Worm (Caenorhabditis elegans) whole organism, early embryonic: ENCODE results near the gene npr-21.

ENCODE experiments used
- B0310.2 ChIP-seq: sonication (generic microtip); optimal IDR thresholded peaks from 2 replicates; lab custom pipeline; 2016; ENCODE audit warnings: mild to moderate bottlenecking, missing genetic modification characterization, missing compliant biosample characterization
- F13C5.2 ChIP-seq: sonication (generic microtip); optimal IDR thresholded peaks from 2 replicates; lab custom pipeline; 2017; ENCODE audit warnings: mild to moderate bottlenecking, missing genetic modification characterization, inconsistent platforms, missing compliant biosample characterization
- aly-1 ChIP-seq: sonication (generic microtip); optimal IDR thresholded peaks from 2 replicates; lab custom pipeline; 2016; ENCODE audit warnings: missing genetic modification characterization, missing compliant biosample characterization
- ama-1 ChIP-seq: fragments of 150-350 bp; optimal IDR thresholded peaks from 2 replicates; lab custom pipeline; 2014
- ceh-13 ChIP-seq: fragments of 200-800 bp; sonication (Bioruptor generic); optimal IDR thresholded peaks from 2 replicates; lab custom pipeline; 2018; ENCODE audit warnings: mild to moderate bottlenecking, missing genetic modification characterization, missing compliant biosample characterization
- ceh-36 ChIP-seq: sonication (generic microtip); optimal IDR thresholded peaks from 2 replicates; lab custom pipeline; 2016; ENCODE audit warnings: missing genetic modification characterization, inconsistent platforms, missing compliant biosample characterization
- ets-7 ChIP-seq: sonication (generic microtip); optimal IDR thresholded peaks from 2 replicates; lab custom pipeline; 2016; ENCODE audit warnings: missing genotype, missing genetic modification characterization, missing compliant biosample characterization
- flt-1 ChIP-seq: fragments of 200-800 bp; sonication (Bioruptor generic); IDR thresholded peaks from 2 replicates; pipeline ENCODE4 v1.3.6; 2022; ENCODE audit warnings: missing genetic modification characterization, missing compliant biosample characterization
- hmbx-1 ChIP-seq: sonication (generic microtip); optimal IDR thresholded peaks from 2 replicates; lab custom pipeline; 2016; ENCODE audit warnings: mild to moderate bottlenecking, missing genetic modification characterization, missing compliant biosample characterization
- hmg-4 ChIP-seq: fragments of 200-800 bp; sonication (Bioruptor generic); optimal IDR thresholded peaks from 2 replicates; lab custom pipeline; 2018; ENCODE audit warnings: mild to moderate bottlenecking, missing genetic modification characterization, missing compliant biosample characterization
- hnd-1 ChIP-seq: sonication (generic microtip); optimal IDR thresholded peaks from 2 replicates; lab custom pipeline; 2016; ENCODE audit warnings: missing genetic modification characterization, missing compliant biosample characterization
- pes-1 ChIP-seq: fragments of 200-800 bp; sonication (Bioruptor generic); IDR thresholded peaks from 2 replicates; pipeline ENCODE4 v1.3.6; 2022; ENCODE audit warnings: missing genetic modification reagents, missing genetic modification characterization, missing compliant biosample characterization
- scrt-1 ChIP-seq: fragments of 200-800 bp; sonication (Bioruptor generic); IDR thresholded peaks from 2 replicates; pipeline ENCODE4 v1.3.6; 2022; ENCODE audit warnings: missing genetic modification characterization, missing compliant biosample characterization
- sea-1 ChIP-seq: fragments of 200-800 bp; sonication (Bioruptor generic); conservative IDR thresholded peaks from 2 replicates; pipeline ENCODE4 v1.3.6; 2022; ENCODE audit warnings: missing genetic modification characterization, missing compliant biosample characterization
- tbx-11 ChIP-seq: fragments of 200-800 bp; sonication (Bioruptor generic); IDR thresholded peaks from 2 replicates; pipeline ENCODE4 v1.3.6; 2022; ENCODE audit warnings: missing genetic modification characterization, missing compliant biosample characterization
- tbx-37 ChIP-seq: fragments of 200-800 bp; sonication (Bioruptor generic); conservative IDR thresholded peaks from 2 replicates; pipeline ENCODE4 v1.3.6; 2022; ENCODE audit warnings: missing genetic modification reagents, missing genetic modification characterization, missing compliant biosample characterization
- tra-4 ChIP-seq: sonication (generic microtip); optimal IDR thresholded peaks from 2 replicates; lab custom pipeline; 2017; ENCODE audit warnings: missing genetic modification characterization, missing compliant biosample characterization

npr-21 gene

DNA sequence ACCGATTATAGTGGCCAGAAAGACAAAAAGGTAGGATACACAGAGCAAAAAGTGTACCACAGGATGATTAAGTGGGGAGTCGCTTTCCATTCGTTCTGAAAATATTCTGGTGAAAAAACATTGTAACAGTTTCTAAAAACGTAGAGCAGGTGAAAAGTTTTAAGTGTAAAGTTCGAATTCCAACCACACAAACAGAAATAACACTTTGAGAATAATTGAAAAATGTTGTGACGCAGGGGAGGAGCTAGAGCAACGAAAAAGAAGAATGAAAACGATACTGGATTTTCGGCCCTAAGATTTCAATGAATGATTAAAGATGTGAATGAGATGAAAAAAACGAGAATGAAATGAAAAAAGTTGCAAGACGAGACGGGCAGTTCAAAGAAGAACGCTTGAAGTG is at the start of gene npr-21:
Gene npr-21 (minus strand): TSS at position 101 of the 400 bp plus-strand sequence.
- no peak for TF ChIP-seq aly-1 (tag; lab: Kevin White, UChicago)
- TF ChIP-seq hnd-1 (tag; lab: Kevin White, UChicago): no peak
- no peak for TF ChIP-seq sea-1 (GFP tag; lab: Robert Waterston, UW)
- TF ChIP-seq hmbx-1 (tag; lab: Kevin White, UChicago): no peak
- no peak for TF ChIP-seq ama-1 (lab: Kevin White, UChicago)
- no peak for TF ChIP-seq B0310.2 (tag; lab: Kevin White, UChicago)
- TF ChIP-seq ceh-13 (GFP tag; lab: Kevin White, UChicago): no peak
- no peak for TF ChIP-seq pes-1 (GFP tag; lab: Robert Waterston, UW)
- TF ChIP-seq scrt-1 (GFP tag; lab: Robert Waterston, UW): no peak
- no peak for TF ChIP-seq tra-4 (tag; lab: Kevin White, UChicago)
- no peak for TF ChIP-seq flt-1 (GFP tag; lab: Robert Waterston, UW)
- TF ChIP-seq ets-7: no peak
- TF ChIP-seq F13C5.2 (tag; lab: Kevin White, UChicago): no peak
- no peak for TF ChIP-seq tbx-11 (GFP tag; lab: Robert Waterston, UW)

DNA sequence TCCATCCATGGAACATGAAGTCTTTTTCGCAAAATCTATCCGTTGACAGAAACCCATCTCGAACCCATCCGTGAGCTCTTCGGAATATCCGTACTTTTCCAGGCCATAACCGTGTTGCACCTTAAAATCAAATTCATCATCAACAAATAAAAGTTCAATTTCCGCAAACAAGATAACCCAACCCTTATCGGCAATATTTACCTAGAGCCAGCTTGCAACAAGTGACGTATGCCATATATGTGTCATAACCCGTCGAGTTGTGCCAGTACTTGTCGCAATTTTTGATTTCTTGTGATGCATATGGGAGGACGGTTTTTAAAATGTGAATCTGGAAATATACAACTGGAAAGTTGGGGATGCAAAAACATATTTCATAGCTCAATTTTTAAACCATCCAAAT is 48.1 kb upstream of the npr-21 start:
- no peak for TF ChIP-seq pes-1 (GFP tag; lab: Robert Waterston, UW)
- no peak for TF ChIP-seq ceh-36 (tag; lab: Kevin White, UChicago)
- TF ChIP-seq F13C5.2 (tag; lab: Kevin White, UChicago): no peak
- TF ChIP-seq ama-1 (lab: Kevin White, UChicago): no peak
- no peak for TF ChIP-seq hnd-1 (tag; lab: Kevin White, UChicago)
- no peak for TF ChIP-seq flt-1 (GFP tag; lab: Robert Waterston, UW)
- no peak for TF ChIP-seq tbx-11 (GFP tag; lab: Robert Waterston, UW)
- TF ChIP-seq hmbx-1 (tag; lab: Kevin White, UChicago): no peak
- no peak for TF ChIP-seq ceh-13 (GFP tag; lab: Kevin White, UChicago)
- no peak for TF ChIP-seq B0310.2 (tag; lab: Kevin White, UChicago)
- TF ChIP-seq ets-7: no peak
- TF ChIP-seq hmg-4 (GFP tag; lab: Kevin White, UChicago): no peak
- TF ChIP-seq aly-1 (tag; lab: Kevin White, UChicago): no peak
- TF ChIP-seq tra-4 (tag; lab: Kevin White, UChicago): no peak
- no peak for TF ChIP-seq scrt-1 (GFP tag; lab: Robert Waterston, UW)
- no peak for TF ChIP-seq tbx-37 (GFP tag; lab: Robert Waterston, UW)
- TF ChIP-seq sea-1 (GFP tag; lab: Robert Waterston, UW): no peak

DNA sequence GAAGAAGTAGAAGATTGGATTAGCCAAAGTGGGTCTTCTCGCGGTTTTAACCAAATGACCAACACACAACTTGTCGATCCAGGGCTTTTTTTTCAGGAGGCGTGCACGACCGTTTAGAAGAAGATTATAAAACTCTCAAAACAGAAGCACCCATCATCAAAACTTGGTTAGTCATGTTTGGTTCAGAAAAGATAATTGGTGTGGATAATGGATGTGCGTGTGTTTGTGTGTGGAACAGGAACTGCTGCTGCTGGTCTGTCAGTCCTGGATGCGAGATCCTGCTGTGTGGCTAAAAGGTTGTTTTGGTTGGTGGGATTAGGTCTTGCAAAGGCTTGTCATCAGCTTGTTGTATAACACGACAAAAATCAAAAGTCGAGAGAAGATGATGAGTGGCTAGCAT is 45.6 kb upstream of the npr-21 start:
- TF ChIP-seq ama-1 (lab: Kevin White, UChicago) (no peak), F13C5.2 (tag; lab: Kevin White, UChicago) (no peak), hmg-4 (GFP tag; lab: Kevin White, UChicago) (no peak), hnd-1 (tag; lab: Kevin White, UChicago) (no peak), ceh-36 (tag; lab: Kevin White, UChicago) (no peak), flt-1 (GFP tag; lab: Robert Waterston, UW) (no peak), sea-1 (GFP tag; lab: Robert Waterston, UW) (no peak), pes-1 (GFP tag; lab: Robert Waterston, UW) (no peak), scrt-1 (GFP tag; lab: Robert Waterston, UW) (no peak), tbx-11 (GFP tag; lab: Robert Waterston, UW) (no peak), ceh-13 (GFP tag; lab: Kevin White, UChicago) (no peak), ets-7 (no peak), tbx-37 (GFP tag; lab: Robert Waterston, UW) (no peak), tra-4 (tag; lab: Kevin White, UChicago) (no peak), B0310.2 (tag; lab: Kevin White, UChicago) (no peak), aly-1 (tag; lab: Kevin White, UChicago) (no peak), hmbx-1 (tag; lab: Kevin White, UChicago) (no peak)

DNA sequence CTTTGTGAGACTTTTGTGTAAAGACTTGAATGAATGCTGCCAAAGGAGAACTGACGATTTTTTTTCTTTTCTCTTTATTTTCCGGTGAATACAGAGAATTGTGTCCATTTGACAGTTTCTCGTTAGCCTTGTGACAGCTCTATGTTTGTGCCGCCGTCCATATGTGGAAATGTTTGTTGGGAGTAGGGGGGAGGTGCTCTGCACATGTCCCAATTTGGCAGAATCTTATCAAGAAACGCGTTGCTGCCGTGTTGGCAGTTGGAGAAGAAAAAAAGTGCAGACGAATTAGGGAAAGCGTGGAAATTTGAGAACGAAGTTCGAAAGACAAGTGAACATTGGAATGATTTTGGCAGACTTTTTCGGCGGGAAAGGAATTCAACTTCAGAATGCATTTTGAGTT is 40.1 kb upstream of the npr-21 start:
- TF ChIP-seq ceh-36 (tag; lab: Kevin White, UChicago) (no peak), flt-1 (GFP tag; lab: Robert Waterston, UW) (no peak)

DNA sequence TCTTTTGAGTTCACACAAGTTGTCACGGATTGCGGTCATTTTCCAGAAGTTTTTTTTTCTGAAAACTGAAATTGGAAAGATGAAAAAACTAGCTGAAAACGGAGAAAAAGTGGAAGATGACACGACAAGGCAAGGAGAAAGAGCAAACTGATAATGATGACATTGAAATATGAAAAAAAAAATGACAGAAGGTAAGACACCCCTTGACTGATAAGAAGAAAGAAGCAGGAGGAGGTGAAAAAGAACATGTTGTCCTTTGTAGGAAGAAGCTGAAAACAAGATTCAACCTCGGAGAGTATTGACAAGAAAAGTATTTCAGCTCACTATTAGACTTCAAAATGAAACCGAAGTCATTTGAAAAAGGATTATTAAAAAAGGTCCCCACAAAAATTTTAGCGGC is 37.3 kb upstream of the npr-21 start, which contains the start of gene B0302.5:
Gene B0302.5 (minus strand): TSS at position 58 of the 400 bp plus-strand sequence.
- no peak for TF ChIP-seq ceh-13 (GFP tag; lab: Kevin White, UChicago)
- TF ChIP-seq hmg-4 (GFP tag; lab: Kevin White, UChicago): no peak
- TF ChIP-seq hnd-1 (tag; lab: Kevin White, UChicago): no peak
- no peak for TF ChIP-seq aly-1 (tag; lab: Kevin White, UChicago)
- TF ChIP-seq ceh-36 (tag; lab: Kevin White, UChicago): no peak
- no peak for TF ChIP-seq scrt-1 (GFP tag; lab: Robert Waterston, UW)
- TF ChIP-seq tbx-11 (GFP tag; lab: Robert Waterston, UW): no peak
- TF ChIP-seq pes-1 (GFP tag; lab: Robert Waterston, UW): no peak
- no peak for TF ChIP-seq sea-1 (GFP tag; lab: Robert Waterston, UW)
- no peak for TF ChIP-seq tra-4 (tag; lab: Kevin White, UChicago)
- TF ChIP-seq F13C5.2 (tag; lab: Kevin White, UChicago): no peak
- no peak for TF ChIP-seq B0310.2 (tag; lab: Kevin White, UChicago)
- no peak for TF ChIP-seq tbx-37 (GFP tag; lab: Robert Waterston, UW)
- no peak for TF ChIP-seq ama-1 (lab: Kevin White, UChicago)
- no peak for TF ChIP-seq ets-7
- TF ChIP-seq hmbx-1 (tag; lab: Kevin White, UChicago): no peak
- TF ChIP-seq flt-1 (GFP tag; lab: Robert Waterston, UW): no peak

DNA sequence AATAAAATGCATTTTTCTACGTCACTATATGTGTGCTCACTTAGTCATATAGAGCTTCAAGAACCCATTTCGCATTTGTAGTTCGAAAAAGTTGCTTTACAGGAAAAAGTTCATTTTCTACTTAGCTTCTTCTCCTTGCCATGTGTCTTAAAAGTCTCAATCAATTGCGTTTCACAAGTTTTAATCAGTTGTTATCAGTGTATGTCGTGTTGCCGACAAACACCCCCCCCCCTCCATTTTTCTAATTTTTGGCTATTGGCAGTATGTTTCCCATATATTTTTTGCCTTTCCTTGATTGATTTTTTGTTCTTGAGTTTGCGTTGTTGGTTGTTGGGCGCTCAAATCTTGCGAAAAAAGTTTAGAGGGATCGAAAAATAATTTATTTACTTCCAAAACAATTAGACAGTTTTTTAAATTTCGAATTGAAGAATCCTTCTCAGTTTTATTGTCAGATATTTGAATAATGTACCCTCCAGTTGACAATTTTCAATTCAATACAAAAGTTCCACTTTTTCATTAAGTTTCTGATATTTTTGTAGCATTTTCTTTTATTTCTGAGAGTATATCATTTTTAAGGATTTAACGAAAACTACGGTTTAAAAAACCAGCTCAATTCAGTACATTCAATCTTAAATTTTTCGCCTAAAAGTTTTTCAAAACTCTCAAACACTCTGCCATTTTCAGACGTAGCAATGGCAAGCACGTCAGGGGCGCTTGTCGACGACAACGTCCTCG is 28.1 kb upstream of the npr-21 start, which contains the start of gene sid-3:
Gene sid-3 (plus strand): TSS at position 685 of the 735 bp plus-strand sequence.
- TF ChIP-seq ets-7 (no peak), tra-4 (tag; lab: Kevin White, UChicago) (no peak), tbx-11 (GFP tag; lab: Robert Waterston, UW) (no peak)
